Fruit fly (Drosophila melanogaster): ENCODE measurements around the gene Gr63a.

- TF ChIP-seq CG12605 (GFP tag; IDR thresholded peaks at IDR 0.05) (no peak), fd96Ca (GFP tag; IDR thresholded peaks at IDR 0.05) (no peak), CG9948 (tag; optimal IDR thresholded peaks at IDR 0.05) (no peak), CG13204 (GFP tag; optimal IDR thresholded peaks at IDR 0.05) (no peak), CG32121 (GFP tag; IDR thresholded peaks at IDR 0.05) (no peak)
Observed at dm6 chr3L:3929968-3930767, 33.8 kb upstream of the Gr63a start.

Measured in whole organism, pupa.